Worm (Caenorhabditis elegans) whole organism, L1 larva: ENCODE data around the gene ZK792.1.

Experiments
- C04F5.9 ChIP-seq: sonication (generic microtip); optimal IDR thresholded peaks from 2 replicates; lab custom pipeline; 2016; ENCODE audit warnings: missing genetic modification characterization, missing compliant biosample characterization
- C16A3.4 ChIP-seq: fragments of 150-350 bp; optimal IDR thresholded peaks from 2 replicates; lab custom pipeline; 2014; ENCODE audit warnings: missing biosample characterization, missing genetic modification characterization
- F16B12.6 ChIP-seq: fragments of 150-350 bp; optimal IDR thresholded peaks from 2 replicates; lab custom pipeline; 2014; ENCODE audit warnings: missing biosample characterization, missing genetic modification characterization
- Y116A8C.19 ChIP-seq: sonication (generic microtip); optimal IDR thresholded peaks from 2 replicates; lab custom pipeline; 2016; ENCODE audit warnings: missing compliant biosample characterization, missing genetic modification characterization, borderline replicate concordance
- alr-1 ChIP-seq: fragments of 200-800 bp; sonication (Bioruptor generic); optimal IDR thresholded peaks from 2 replicates; lab custom pipeline; 2018; ENCODE audit warnings: borderline replicate concordance, mild to moderate bottlenecking, missing genetic modification characterization, missing compliant biosample characterization
- aly-2 ChIP-seq: fragments of 150-350 bp; optimal IDR thresholded peaks from 2 replicates; lab custom pipeline; 2014; ENCODE audit warnings: missing biosample characterization, missing genetic modification characterization
- ama-1 ChIP-seq: fragments of 150-350 bp; optimal IDR thresholded peaks from 2 replicates; lab custom pipeline; 2014
- blmp-1 ChIP-seq: fragments of 150-350 bp; optimal IDR thresholded peaks from 2 replicates; lab custom pipeline; 2014; ENCODE audit warnings: missing biosample characterization, missing genetic modification characterization
- ceh-8 ChIP-seq: fragments of 200-800 bp; sonication (Bioruptor generic); optimal IDR thresholded peaks from 2 replicates; lab custom pipeline; 2018; ENCODE audit warnings: mild to moderate bottlenecking, missing genetic modification characterization, moderate library complexity, missing compliant biosample characterization
- ceh-82 ChIP-seq, 3 experiments: fragments of 150-350 bp in 1 of 3; sonication (generic microtip) in 2 of 3; optimal IDR thresholded peaks; 2 replicates each; lab custom pipeline; 2014 to 2017; ENCODE audit warnings: missing biosample characterization in 3 of 3, missing genetic modification characterization in 3 of 3
- dpl-1 ChIP-seq, 3 experiments: fragments of 150-350 bp in 2 of 3; sonication (generic microtip) in 1 of 3; optimal IDR thresholded peaks; 2 replicates each; lab custom pipeline; 2014 to 2017; ENCODE audit warnings: missing biosample characterization in 3 of 3, missing genetic modification characterization in 3 of 3, missing genetic modification reagents in 3 of 3
- efl-3 ChIP-seq: fragments of 200-800 bp; sonication (Bioruptor generic); optimal IDR thresholded peaks from 2 replicates; lab custom pipeline; 2018; ENCODE audit warnings: mild to moderate bottlenecking, missing genetic modification characterization, missing compliant biosample characterization
- egl-13 ChIP-seq: sonication (generic microtip); optimal IDR thresholded peaks from 2 replicates; lab custom pipeline; 2016; ENCODE audit warnings: missing genotype, missing genetic modification reagents, missing genetic modification characterization, missing compliant biosample characterization
- egl-27 ChIP-seq, 2 experiments: fragments of 150-350 bp in 1 of 2; sonication (generic microtip); optimal IDR thresholded peaks; 3 replicates each; lab custom pipeline; 2017 to 2018; ENCODE audit warnings: missing biosample characterization in 2 of 2, missing genetic modification characterization in 2 of 2, missing genetic modification reagents in 2 of 2
- elt-2 ChIP-seq: sonication (generic microtip); optimal IDR thresholded peaks from 2 replicates; lab custom pipeline; 2016; ENCODE audit warnings: missing genetic modification characterization, mild to moderate bottlenecking, inconsistent platforms, missing compliant biosample characterization, missing genetic modification reagents
- elt-3 ChIP-seq, 6 experiments: fragments of 150-350 bp in 1 of 6; sonication (generic microtip); optimal IDR thresholded peaks; 2 replicates each; lab custom pipeline; 2017 to 2018; ENCODE audit warnings: missing biosample characterization in 6 of 6, missing genetic modification characterization in 6 of 6, inconsistent platforms in 1 of 6
- fkh-10 ChIP-seq: sonication (generic microtip); optimal IDR thresholded peaks from 2 replicates; lab custom pipeline; 2017; ENCODE audit warnings: missing biosample characterization, missing genetic modification reagents, missing genetic modification characterization
- fkh-8 ChIP-seq: sonication (generic microtip); optimal IDR thresholded peaks from 2 replicates; lab custom pipeline; 2016; ENCODE audit warnings: mild to moderate bottlenecking, missing genetic modification characterization, missing compliant biosample characterization
- fos-1 ChIP-seq: fragments of 150-350 bp; optimal IDR thresholded peaks from 2 replicates; lab custom pipeline; 2014; ENCODE audit warnings: missing biosample characterization, missing genetic modification characterization
- grh-1 ChIP-seq: fragments of 200-800 bp; sonication (Bioruptor generic); IDR thresholded peaks from 2 replicates; pipeline ENCODE4 v1.3.6; 2022; ENCODE audit warnings: missing genetic modification reagents, missing genetic modification characterization, missing compliant biosample characterization
- hpl-2 ChIP-seq: fragments of 150-350 bp; optimal IDR thresholded peaks from 2 replicates; lab custom pipeline; 2014; ENCODE audit warnings: missing biosample characterization, missing genetic modification reagents, missing genetic modification characterization
- isw-1 ChIP-seq: fragments of 200-800 bp; sonication (Bioruptor generic); IDR thresholded peaks from 2 replicates; pipeline ENCODE4 v1.3.6; 2022; ENCODE audit warnings: missing genetic modification characterization, missing compliant biosample characterization
- lir-3 ChIP-seq: sonication (generic microtip); optimal IDR thresholded peaks from 2 replicates; lab custom pipeline; 2016; ENCODE audit warnings: mild to moderate bottlenecking, missing genetic modification characterization, moderate library complexity, missing compliant biosample characterization; ENCODE audit not compliant: poor library complexity
- lsy-2 ChIP-seq, 2 experiments: fragments of 150-350 bp; optimal IDR thresholded peaks; 2 replicates each; lab custom pipeline; 2014; ENCODE audit warnings: missing biosample characterization in 2 of 2, missing genetic modification characterization in 2 of 2
- mab-9 ChIP-seq: fragments of 200-800 bp; sonication (Bioruptor generic); IDR thresholded peaks from 2 replicates; pipeline ENCODE4 v1.3.6; 2022; ENCODE audit warnings: missing genetic modification reagents, missing genetic modification characterization, missing compliant biosample characterization
- nhr-11 ChIP-seq: fragments of 150-350 bp; optimal IDR thresholded peaks from 2 replicates; lab custom pipeline; 2014; ENCODE audit warnings: missing biosample characterization, missing genetic modification characterization
- nhr-19 ChIP-seq: fragments of 200-800 bp; sonication (Bioruptor generic); conservative IDR thresholded peaks from 2 replicates; pipeline ENCODE4 v1.3.6; 2022; ENCODE audit warnings: missing genetic modification characterization, missing compliant biosample characterization
- nhr-20 ChIP-seq: sonication (generic microtip); optimal IDR thresholded peaks from 2 replicates; lab custom pipeline; 2016; ENCODE audit warnings: mild to moderate bottlenecking, missing genetic modification characterization, missing compliant biosample characterization
- nhr-28 ChIP-seq: fragments of 150-350 bp; optimal IDR thresholded peaks from 2 replicates; lab custom pipeline; 2014; ENCODE audit warnings: missing biosample characterization, missing genetic modification characterization
- nhr-71 ChIP-seq: sonication (generic microtip); optimal IDR thresholded peaks from 2 replicates; lab custom pipeline; 2016; ENCODE audit warnings: mild to moderate bottlenecking, missing genetic modification characterization, moderate library complexity, missing compliant biosample characterization
- nhr-84 ChIP-seq: sonication (generic microtip); optimal IDR thresholded peaks from 2 replicates; lab custom pipeline; 2017; ENCODE audit warnings: missing biosample characterization, missing genetic modification characterization
- nhr-85 ChIP-seq: sonication (generic microtip); peaks from one replicate; lab custom pipeline; 2016; ENCODE audit warnings: missing genetic modification characterization, inconsistent platforms, missing compliant biosample characterization
- pag-3 ChIP-seq: sonication (generic microtip); optimal IDR thresholded peaks from 2 replicates; lab custom pipeline; 2017; ENCODE audit warnings: missing genetic modification characterization, mild to moderate bottlenecking, missing compliant biosample characterization, antibody characterized with exemption, borderline replicate concordance; ENCODE audit not compliant: insufficient read depth
- rnt-1 ChIP-seq: sonication (generic microtip); optimal IDR thresholded peaks from 2 replicates; lab custom pipeline; 2016; ENCODE audit warnings: mild to moderate bottlenecking, missing genetic modification characterization, moderate library complexity, missing compliant biosample characterization
- snpc-4 ChIP-seq: fragments of 150-350 bp; optimal IDR thresholded peaks from 2 replicates; lab custom pipeline; 2014; ENCODE audit warnings: missing biosample characterization, missing genetic modification characterization
- sptf-1 ChIP-seq: fragments of 150-350 bp; optimal IDR thresholded peaks from 2 replicates; lab custom pipeline; 2014; ENCODE audit warnings: missing biosample characterization, missing genetic modification characterization
- tbx-2 ChIP-seq: sonication (generic microtip); optimal IDR thresholded peaks from 2 replicates; lab custom pipeline; 2016; ENCODE audit warnings: missing genetic modification characterization, missing compliant biosample characterization
- unc-130 ChIP-seq: fragments of 150-350 bp; optimal IDR thresholded peaks from 2 replicates; lab custom pipeline; 2017; ENCODE audit warnings: missing biosample characterization, missing genetic modification characterization, inconsistent platforms
- zip-4 ChIP-seq: fragments of 200-800 bp; sonication (Bioruptor generic); optimal IDR thresholded peaks from 2 replicates; lab custom pipeline; 2018; ENCODE audit warnings: mild to moderate bottlenecking, missing genetic modification characterization, moderate library complexity, missing compliant biosample characterization

Gene ZK792.1

ce11 chrIV:11695634-11696033 lies 36.0 kb downstream of the ZK792.1 start:
- TF ChIP-seq Y116A8C.19 = no peak

- TF ChIP-seq aly-2 (tag; lab: Kevin White, UChicago) (no peak), dpl-1 (GFP tag; optimal IDR thresholded peaks at IDR 0.05; lab: Kevin White, UChicago) (no peak), C04F5.9 (no peak), C16A3.4 (tag; lab: Kevin White, UChicago) (no peak), tbx-2 (tag; lab: Kevin White, UChicago) (no peak)
Observed at ce11 chrIV:11697514-11697913, 37.9 kb downstream of the ZK792.1 start.

ce11 chrIV:11700100-11700499 lies 40.5 kb downstream of the ZK792.1 start:
- TF ChIP-seq mab-9 = no peak
- peak; percentile 99 for TF ChIP-seq blmp-1 (tag; lab: Kevin White, UChicago)
- TF ChIP-seq nhr-85 (tag; lab: Kevin White, UChicago) = peak; percentile 23
- peak in 2 of 6 experiments; percentile 27 to 65 for TF ChIP-seq elt-3 (tag; optimal IDR thresholded peaks at IDR 0.05; lab: Kevin White, UChicago)

ce11 chrIV:11700752-11701151 lies 41.1 kb downstream of the ZK792.1 start, which contains the start of gene dpy-20:
dpy-20 (minus strand) TSS chrIV:11700852.
- no peak for TF ChIP-seq blmp-1 (tag; lab: Kevin White, UChicago)
- TF ChIP-seq nhr-84 (tag; lab: Kevin White, UChicago) = no peak
- TF ChIP-seq unc-130 (tag; lab: Kevin White, UChicago) = no peak
- TF ChIP-seq aly-2 (tag; lab: Kevin White, UChicago) = no peak
- TF ChIP-seq efl-3 (GFP tag; lab: Kevin White, UChicago) = no peak
- TF ChIP-seq sptf-1 (tag; lab: Kevin White, UChicago) = no peak
- TF ChIP-seq nhr-71 = no peak
- no peak for TF ChIP-seq nhr-19 (GFP tag; lab: Robert Waterston, UW)
- TF ChIP-seq nhr-11 (tag; lab: Kevin White, UChicago) = no peak
- no peak for TF ChIP-seq rnt-1
- no peak for TF ChIP-seq isw-1 (GFP tag; lab: Robert Waterston, UW)

DNA sequence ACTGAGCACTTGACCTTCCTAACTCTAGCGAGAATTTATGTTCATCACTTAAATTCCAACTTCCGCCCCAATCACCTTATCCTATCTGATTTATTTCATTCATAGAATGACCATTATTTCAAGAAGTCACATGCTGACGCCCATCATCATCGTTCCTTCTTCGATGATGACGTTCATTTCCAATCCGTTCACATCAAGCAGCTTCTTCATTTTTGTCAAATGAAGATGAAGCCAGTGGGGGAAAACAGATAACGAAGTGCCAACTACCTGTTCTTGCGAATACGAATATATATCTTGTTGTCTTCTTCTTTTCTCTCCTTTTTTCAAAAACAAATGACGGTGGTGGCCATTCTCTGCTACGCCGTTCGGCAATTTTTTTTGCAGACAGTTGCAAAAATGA lies 42.2 kb downstream of the ZK792.1 start:
- TF ChIP-seq egl-13 = no peak
- TF ChIP-seq blmp-1 (tag; lab: Kevin White, UChicago) = peak; percentile 56

ce11 chrIV:11703685-11704296 lies 44.1 kb downstream of the ZK792.1 start, which contains the start of the genes T22B3.3 and alg-3:
T22B3.3 (minus strand) TSS chrIV:11703785.
alg-3 (plus strand) TSS chrIV:11704246.
- no peak for TF ChIP-seq elt-2
- no peak for TF ChIP-seq zip-4 (GFP tag; lab: Kevin White, UChicago)
- TF ChIP-seq efl-3 (GFP tag; lab: Kevin White, UChicago) = no peak
- no peak for TF ChIP-seq fkh-10 (GFP tag; lab: Kevin White, UChicago)
- no peak for TF ChIP-seq F16B12.6
- TF ChIP-seq alr-1 (tag; lab: Kevin White, UChicago) = no peak
- no peak for TF ChIP-seq snpc-4 (tag; lab: Kevin White, UChicago)
- TF ChIP-seq ceh-8 (GFP tag; lab: Kevin White, UChicago) = no peak
- TF ChIP-seq, all 84 proteins: peak for 0

ce11 chrIV:11710331-11710730 lies 50.7 kb downstream of the ZK792.1 start:
- TF ChIP-seq tbx-2 (tag; lab: Kevin White, UChicago) = no peak
- TF ChIP-seq grh-1 (GFP tag; lab: Robert Waterston, UW) = no peak
- TF ChIP-seq egl-27 (tag; optimal IDR thresholded peaks at IDR 0.05; lab: Kevin White, UChicago) = no peak
- no peak for TF ChIP-seq C04F5.9
- no peak for TF ChIP-seq hpl-2
- no peak for TF ChIP-seq alr-1 (tag; lab: Kevin White, UChicago)
- TF ChIP-seq mab-9 = no peak
- TF ChIP-seq ceh-82 (tag; optimal IDR thresholded peaks at IDR 0.05; lab: Kevin White, UChicago) = no peak
- TF ChIP-seq efl-3 (GFP tag; lab: Kevin White, UChicago) = no peak
- TF ChIP-seq egl-13 = no peak
- no peak for TF ChIP-seq fos-1 (tag; lab: Kevin White, UChicago)
- no peak for TF ChIP-seq nhr-28 (tag; lab: Kevin White, UChicago)
- TF ChIP-seq nhr-20 (tag; lab: Kevin White, UChicago) = no peak
- TF ChIP-seq lir-3 (tag; lab: Kevin White, UChicago) = no peak
- no peak for TF ChIP-seq ama-1 (lab: Kevin White, UChicago)
- peak; percentile 82 for TF ChIP-seq pag-3 (tag; lab: Kevin White, UChicago)
- TF ChIP-seq fkh-8 = no peak
- TF ChIP-seq elt-3 (tag; optimal IDR thresholded peaks at IDR 0.05; lab: Kevin White, UChicago) = no peak
- TF ChIP-seq lsy-2 (tag; optimal IDR thresholded peaks at IDR 0.05; lab: Kevin White, UChicago) = peak in 1 of 2 experiments; percentile 42
- TF ChIP-seq sptf-1 (tag; lab: Kevin White, UChicago) = no peak
